Worm (Caenorhabditis elegans) whole organism, young adult: Measurements from ENCODE around the gene fbxa-206.

Experiments used
- F57A8.1 ChIP-seq: fragments of 200-800 bp; sonication (Bioruptor generic); optimal IDR thresholded peaks from 2 replicates; lab custom pipeline; 2018; ENCODE audit warnings: mild to moderate bottlenecking, missing genetic modification characterization, moderate library complexity, missing compliant biosample characterization
- Y53F4B.3 ChIP-seq: fragments of 200-800 bp; sonication (Bioruptor generic); IDR thresholded peaks from 2 replicates; pipeline ENCODE4 v1.3.6; 2022; ENCODE audit warnings: missing genetic modification reagents, missing genetic modification characterization, missing compliant biosample characterization
- Y56A3A.18 ChIP-seq: fragments of 200-800 bp; sonication (Bioruptor generic); IDR thresholded peaks from 2 replicates; pipeline ENCODE4 v1.3.6; 2022; ENCODE audit warnings: missing genetic modification reagents, missing genetic modification characterization, missing compliant biosample characterization
- aptf-3 ChIP-seq: fragments of 200-800 bp; sonication (Bioruptor generic); IDR thresholded peaks from 2 replicates; pipeline ENCODE4 v1.3.6; 2022; ENCODE audit warnings: missing genetic modification characterization, missing compliant biosample characterization
- dpff-1 ChIP-seq: sonication (generic microtip); optimal IDR thresholded peaks from 2 replicates; lab custom pipeline; 2017; ENCODE audit warnings: mild to moderate bottlenecking, missing genetic modification characterization, missing compliant biosample characterization
- dpl-1 ChIP-seq: fragments of 150-350 bp; optimal IDR thresholded peaks from 2 replicates; lab custom pipeline; 2014; ENCODE audit warnings: missing biosample characterization, missing genetic modification reagents, missing genetic modification characterization
- efl-1 ChIP-seq: fragments of 150-350 bp; optimal IDR thresholded peaks from 2 replicates; lab custom pipeline; 2014; ENCODE audit warnings: missing biosample characterization, missing genetic modification reagents, missing genetic modification characterization
- madf-8 ChIP-seq: fragments of 200-800 bp; sonication (Bioruptor generic); conservative IDR thresholded peaks from 2 replicates; pipeline ENCODE4 v1.3.6; 2022; ENCODE audit warnings: missing genetic modification reagents, missing genetic modification characterization, missing compliant biosample characterization
- nfyb-1 ChIP-seq: fragments of 200-800 bp; sonication (Bioruptor generic); IDR thresholded peaks from 2 replicates; pipeline ENCODE4 v1.3.6; 2022; ENCODE audit warnings: missing genetic modification reagents, missing genetic modification characterization, missing compliant biosample characterization
- nhr-27 ChIP-seq: fragments of 200-800 bp; sonication (Bioruptor generic); optimal IDR thresholded peaks from 2 replicates; lab custom pipeline; 2018; ENCODE audit warnings: mild to moderate bottlenecking, missing genetic modification characterization, moderate library complexity, missing compliant biosample characterization
- pha-4 ChIP-seq: fragments of 150-350 bp; sonication (generic microtip); optimal IDR thresholded peaks from 2 replicates; lab custom pipeline; 2014; ENCODE audit warnings: missing biosample characterization, missing genetic modification reagents, missing genetic modification characterization
- repo-1 ChIP-seq: sonication (generic microtip); optimal IDR thresholded peaks from 2 replicates; lab custom pipeline; 2017; ENCODE audit warnings: mild to moderate bottlenecking, missing genetic modification characterization, missing compliant biosample characterization

DNA sequence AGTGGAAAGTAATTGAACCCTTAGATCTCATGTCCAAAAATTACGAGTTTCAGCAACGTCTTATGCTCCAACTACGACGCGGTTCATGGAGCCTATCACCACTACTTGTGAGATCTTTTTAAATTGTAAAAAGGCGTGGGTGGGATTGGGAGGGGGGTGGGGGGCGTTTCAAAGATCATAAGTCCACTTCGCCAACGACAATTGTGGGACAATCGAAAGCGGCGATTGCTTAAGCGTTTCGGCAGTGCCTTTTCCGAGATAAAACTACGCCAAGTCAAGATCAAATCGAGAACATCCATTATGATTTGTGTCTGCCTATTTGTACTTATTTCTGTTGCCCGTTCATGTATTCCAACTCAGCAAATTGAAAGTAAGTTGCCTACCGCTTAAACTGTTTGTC, 38.0 kb upstream of the fbxa-206 start, which contains the start of gene clec-239:
- TF ChIP-seq efl-1 (GFP tag; lab: Kevin White, UChicago) (no peak), dpl-1 (GFP tag; lab: Kevin White, UChicago) (no peak), aptf-3 (GFP tag; lab: Robert Waterston, UW) (no peak), dpff-1 (tag; lab: Kevin White, UChicago) (no peak), pha-4 (tag; lab: Kevin White, UChicago) (no peak), repo-1 (tag; lab: Kevin White, UChicago) (no peak), F57A8.1 (GFP tag; lab: Kevin White, UChicago) (no peak), nhr-27 (tag; lab: Kevin White, UChicago) (no peak), madf-8 (no peak), nfyb-1 (no peak), Y56A3A.18 (GFP tag; lab: Robert Waterston, UW) (no peak), Y53F4B.3 (GFP tag; lab: Robert Waterston, UW) (no peak)
